Worm (Caenorhabditis elegans) whole organism, L4/young adult: Measurements from ENCODE around the gene K02F6.6.

Experiments
- W03F9.2 ChIP-seq: fragments of 150-350 bp; optimal IDR thresholded peaks from 2 replicates; lab custom pipeline; 2014; ENCODE audit warnings: missing biosample characterization, missing genetic modification characterization
- him-1 ChIP-seq: sonication (generic microtip); optimal IDR thresholded peaks from 2 replicates; lab custom pipeline; 2016; ENCODE audit warnings: missing genotype, missing genetic modification reagents, missing genetic modification characterization, missing compliant biosample characterization

DNA sequence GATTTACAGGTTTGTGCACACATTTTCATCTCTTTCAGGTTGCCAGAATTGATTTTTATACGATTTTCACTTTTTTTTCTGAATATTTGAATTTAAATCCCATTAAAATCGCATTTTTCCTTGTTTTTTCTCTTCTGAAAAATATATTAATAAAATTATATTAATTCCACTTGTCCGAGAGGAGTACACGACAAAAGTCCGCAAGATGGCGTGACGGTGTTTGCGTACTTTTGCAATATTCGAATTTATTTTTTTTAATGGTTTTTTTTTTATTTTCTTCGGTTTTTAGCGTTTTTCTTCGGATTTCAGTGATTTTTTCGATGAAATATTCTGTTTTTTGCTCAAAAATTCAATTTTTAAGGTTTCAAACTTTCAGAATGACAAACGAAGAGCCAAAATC, 34.3 kb downstream of the K02F6.6 start, which contains the start of gene usp-39:
- TF ChIP-seq W03F9.2 (tag; lab: Kevin White, UChicago) (peak; percentile 86), him-1 (tag; lab: Kevin White, UChicago) (peak; percentile 52)
